Fruit fly (Drosophila melanogaster) whole organism, embryonic: ENCODE data around the gene cmet.

Experiments used
- Abd-B ChIP-seq: fragments of 200-800 bp; sonication (Bioruptor generic); optimal IDR thresholded peaks from 2 replicates; lab custom pipeline; 2018; ENCODE audit warnings: missing biosample characterization, mild to moderate bottlenecking, missing genetic modification characterization, moderate library complexity
- Bteb2 ChIP-seq: fragments of 200-800 bp; sonication (Bioruptor generic); optimal IDR thresholded peaks from 2 replicates; lab custom pipeline; 2016; ENCODE audit warnings: missing biosample characterization, missing genetic modification characterization
- C15 ChIP-seq: fragments of 200-800 bp; sonication (Bioruptor generic); IDR thresholded peaks from 3 replicates; pipeline ENCODE4 v1.3.6; 2022; ENCODE audit warnings: missing biosample characterization, missing genetic modification characterization
- CG10366 ChIP-seq: fragments of 200-800 bp; sonication (Bioruptor generic); IDR thresholded peaks from 2 replicates; pipeline ENCODE4 v1.3.6; 2022; ENCODE audit warnings: missing biosample characterization, missing genetic modification characterization
- CG10431 ChIP-seq: fragments of 200-800 bp; sonication (Bioruptor generic); optimal IDR thresholded peaks from 3 replicates; lab custom pipeline; 2018; ENCODE audit warnings: missing biosample characterization, mild to moderate bottlenecking, missing genetic modification characterization
- CG10959 ChIP-seq: fragments of 200-800 bp; sonication (Bioruptor generic); IDR thresholded peaks from 2 replicates; pipeline ENCODE4 v1.3.6; 2022; ENCODE audit warnings: missing biosample characterization, missing genetic modification characterization
- CG12769 ChIP-seq: fragments of 200-800 bp; sonication (Bioruptor generic); optimal IDR thresholded peaks from 2 replicates; lab custom pipeline; 2019; ENCODE audit warnings: missing biosample characterization, mild to moderate bottlenecking, missing genetic modification characterization, moderate library complexity
- CG12942 ChIP-seq: fragments of 200-800 bp; sonication (Bioruptor generic); optimal IDR thresholded peaks from 3 replicates; lab custom pipeline; 2016; ENCODE audit warnings: missing biosample characterization, missing genetic modification characterization
- CG13624 ChIP-seq: fragments of 200-800 bp; sonication (Bioruptor generic); optimal IDR thresholded peaks from 2 replicates; lab custom pipeline; 2016; ENCODE audit warnings: missing biosample characterization, missing genetic modification characterization
- CG14710 ChIP-seq: fragments of 200-800 bp; sonication (Bioruptor generic); optimal IDR thresholded peaks from 3 replicates; lab custom pipeline; 2019; ENCODE audit warnings: missing biosample characterization, mild to moderate bottlenecking, missing genetic modification characterization, moderate library complexity
- CG17912 ChIP-seq: fragments of 200-800 bp; sonication (Bioruptor generic); optimal IDR thresholded peaks from 2 replicates; lab custom pipeline; 2018; ENCODE audit warnings: missing biosample characterization, mild to moderate bottlenecking, missing genetic modification characterization
- CG2875 ChIP-seq: fragments of 200-800 bp; sonication (Bioruptor generic); optimal IDR thresholded peaks from 2 replicates; lab custom pipeline; 2017; ENCODE audit warnings: missing biosample characterization, mild to moderate bottlenecking, missing genetic modification characterization, missing genetic modification reagents
- CG34422 ChIP-seq: fragments of 200-800 bp; sonication (Bioruptor generic); IDR thresholded peaks from 3 replicates; pipeline ENCODE4 v1.3.6; 2022; ENCODE audit warnings: missing biosample characterization, missing genetic modification characterization
- CG4328 ChIP-seq: fragments of 200-800 bp; sonication (Bioruptor generic); optimal IDR thresholded peaks from 3 replicates; lab custom pipeline; 2017; ENCODE audit warnings: missing biosample characterization, missing genetic modification reagents, missing genetic modification characterization
- CG4360 ChIP-seq: fragments of 200-800 bp; sonication (Bioruptor generic); IDR thresholded peaks from 2 replicates; pipeline ENCODE4 v1.3.6; 2022; ENCODE audit warnings: missing biosample characterization, missing genetic modification characterization
- CG6791 ChIP-seq: fragments of 200-800 bp; sonication (Bioruptor generic); IDR thresholded peaks from 3 replicates; pipeline ENCODE4 v1.3.6; 2022; ENCODE audit warnings: missing biosample characterization, missing genetic modification characterization; ENCODE audit not compliant: partially characterized antibody
- CG8924 ChIP-seq: fragments of 200-800 bp; optimal IDR thresholded peaks from 3 replicates; lab custom pipeline; 2019; ENCODE audit warnings: missing biosample characterization, mild to moderate bottlenecking, missing genetic modification characterization, moderate library complexity
- CG8944 ChIP-seq: fragments of 200-800 bp; sonication (Bioruptor generic); optimal IDR thresholded peaks from 3 replicates; lab custom pipeline; 2016; ENCODE audit warnings: missing biosample characterization, missing genetic modification characterization
- CG9727 ChIP-seq: fragments of 200-800 bp; sonication (Bioruptor generic); optimal IDR thresholded peaks from 3 replicates; lab custom pipeline; 2017; ENCODE audit warnings: missing biosample characterization, mild to moderate bottlenecking, missing genetic modification characterization
- D ChIP-seq, 2 experiments: fragments of 200-800 bp in 1 of 2; fragments of >200 bp in 1 of 2; sonication (Bioruptor generic) in 1 of 2; optimal IDR thresholded peaks; 2 replicates in 1 of 2; 3 replicates in 1 of 2; lab custom pipeline; 2017; ENCODE audit warnings: mild to moderate bottlenecking in 1 of 2, missing biosample characterization in 1 of 2, missing genetic modification characterization in 1 of 2, missing genetic modification reagents in 1 of 2
- Dref ChIP-seq: fragments of 200-800 bp; sonication (Bioruptor generic); IDR thresholded peaks from 2 replicates; pipeline ENCODE4 v1.3.6; 2022; ENCODE audit warnings: missing biosample characterization, missing genetic modification characterization
- Hsf ChIP-seq: fragments of 200-800 bp; sonication (Bioruptor generic); optimal IDR thresholded peaks from 3 replicates; lab custom pipeline; 2016; ENCODE audit warnings: missing biosample characterization, missing genetic modification characterization
- Mrtf ChIP-seq: fragments of 200-800 bp; sonication (Bioruptor generic); IDR thresholded peaks from 3 replicates; pipeline ENCODE4 v1.3.6; 2022; ENCODE audit warnings: missing biosample characterization, missing genetic modification characterization
- Nf-YC ChIP-seq: fragments of 200-800 bp; optimal IDR thresholded peaks from 3 replicates; lab custom pipeline; 2019; ENCODE audit warnings: missing biosample characterization, mild to moderate bottlenecking, missing genetic modification characterization, moderate library complexity
- Pdp1 ChIP-seq, 2 experiments: fragments of 200-800 bp; sonication (Bioruptor generic); optimal IDR thresholded peaks; 3 replicates each; lab custom pipeline; 2016; ENCODE audit warnings: missing biosample characterization in 2 of 2, missing genetic modification characterization in 2 of 2, mild to moderate bottlenecking in 1 of 2, moderate library complexity in 1 of 2
- Tbp ChIP-seq: fragments of >200 bp; optimal IDR thresholded peaks from 2 replicates; lab custom pipeline; 2018; ENCODE audit warnings: missing biosample characterization, missing genetic modification characterization
- Trl ChIP-seq, 3 experiments: fragments of >200 bp in 2 of 3; fragments of 200-800 bp in 1 of 3; sonication (Bioruptor generic) in 1 of 3; optimal IDR thresholded peaks; 2 replicates in 1 of 3; 3 replicates in 2 of 3; lab custom pipeline; 2016 to 2017; ENCODE audit warnings: missing biosample characterization in 1 of 3, missing genetic modification characterization in 1 of 3
- Vsx1 ChIP-seq: fragments of 200-800 bp; sonication (Bioruptor generic); optimal IDR thresholded peaks from 2 replicates; lab custom pipeline; 2017; ENCODE audit warnings: missing biosample characterization, mild to moderate bottlenecking, missing genetic modification characterization, missing genetic modification reagents
- ac ChIP-seq: fragments of 200-800 bp; sonication (Bioruptor generic); optimal IDR thresholded peaks from 3 replicates; lab custom pipeline; 2017; ENCODE audit warnings: missing biosample characterization, mild to moderate bottlenecking, missing genetic modification characterization
- chm ChIP-seq: fragments of 200-800 bp; sonication (Bioruptor generic); IDR thresholded peaks from 2 replicates; pipeline ENCODE4 v1.3.6; 2022; ENCODE audit warnings: missing biosample characterization, missing genetic modification characterization
- dpn ChIP-seq, 2 experiments: fragments of 200-800 bp; sonication (Bioruptor generic); optimal IDR thresholded peaks; 3 replicates each; lab custom pipeline; 2016; ENCODE audit warnings: missing biosample characterization in 2 of 2, missing genetic modification characterization in 2 of 2
- emc ChIP-seq: fragments of 200-800 bp; sonication (Bioruptor generic); optimal IDR thresholded peaks from 2 replicates; lab custom pipeline; 2016; ENCODE audit warnings: missing biosample characterization, missing genetic modification characterization
- eve ChIP-seq, 2 experiments: fragments of >200 bp; optimal IDR thresholded peaks; 2 replicates each; lab custom pipeline; 2017; ENCODE audit warnings: missing biosample characterization in 2 of 2, missing genetic modification characterization in 2 of 2
- exex ChIP-seq: fragments of 200-800 bp; sonication (Bioruptor generic); optimal IDR thresholded peaks from 4 replicates; lab custom pipeline; 2018; ENCODE audit warnings: missing biosample characterization, mild to moderate bottlenecking, missing genetic modification characterization, moderate library complexity
- gcm ChIP-seq: fragments of 200-800 bp; sonication (Bioruptor generic); optimal IDR thresholded peaks from 2 replicates; lab custom pipeline; 2019; ENCODE audit warnings: missing biosample characterization, mild to moderate bottlenecking, missing genetic modification characterization, moderate library complexity
- grau ChIP-seq: fragments of 200-800 bp; optimal IDR thresholded peaks from 3 replicates; lab custom pipeline; 2019; ENCODE audit warnings: missing biosample characterization, mild to moderate bottlenecking, missing genetic modification characterization, moderate library complexity
- grn ChIP-seq: fragments of 200-800 bp; sonication (Bioruptor generic); optimal IDR thresholded peaks from 3 replicates; lab custom pipeline; 2017; ENCODE audit warnings: missing biosample characterization, missing genetic modification characterization
- ham ChIP-seq: fragments of 200-800 bp; sonication (Bioruptor generic); IDR thresholded peaks from 2 replicates; pipeline ENCODE4 v1.3.6; 2022; ENCODE audit warnings: missing biosample characterization, missing genetic modification characterization
- jing ChIP-seq: fragments of 200-800 bp; sonication (Bioruptor generic); optimal IDR thresholded peaks from 2 replicates; lab custom pipeline; 2018; ENCODE audit warnings: missing biosample characterization, mild to moderate bottlenecking, missing genetic modification characterization
- luna ChIP-seq: fragments of 200-800 bp; sonication (Bioruptor generic); optimal IDR thresholded peaks from 2 replicates; lab custom pipeline; 2016; ENCODE audit warnings: missing biosample characterization, missing genetic modification characterization
- mirr ChIP-seq: fragments of 200-800 bp; sonication (Bioruptor generic); optimal IDR thresholded peaks from 3 replicates; lab custom pipeline; 2018; ENCODE audit warnings: missing biosample characterization, mild to moderate bottlenecking, missing genetic modification characterization
- nmo ChIP-seq: fragments of 200-800 bp; sonication (Bioruptor generic); optimal IDR thresholded peaks from 2 replicates; lab custom pipeline; 2018; ENCODE audit warnings: missing biosample characterization, mild to moderate bottlenecking, missing genetic modification characterization, moderate library complexity
- pita ChIP-seq: fragments of 200-800 bp; sonication (Bioruptor generic); optimal IDR thresholded peaks from 2 replicates; lab custom pipeline; 2017; ENCODE audit warnings: missing biosample characterization, mild to moderate bottlenecking, missing genetic modification characterization
- pum ChIP-seq: fragments of 200-800 bp; sonication (Bioruptor generic); optimal IDR thresholded peaks from 2 replicates; lab custom pipeline; 2016; ENCODE audit warnings: missing biosample characterization, missing genetic modification characterization
- row ChIP-seq: fragments of 200-800 bp; sonication (Bioruptor generic); IDR thresholded peaks from 3 replicates; pipeline ENCODE4 v1.3.6; 2022; ENCODE audit warnings: missing biosample characterization, missing genetic modification characterization
- shn ChIP-seq: fragments of 200-800 bp; sonication (Bioruptor generic); optimal IDR thresholded peaks from 3 replicates; lab custom pipeline; 2016; ENCODE audit warnings: missing biosample characterization, missing genetic modification characterization
- slbo ChIP-seq: fragments of 200-800 bp; sonication (Bioruptor generic); IDR thresholded peaks from 2 replicates; pipeline ENCODE4 v1.3.6; 2022; ENCODE audit warnings: missing biosample characterization, missing genetic modification characterization
- twi ChIP-seq: fragments of 200-800 bp; optimal IDR thresholded peaks from 2 replicates; lab custom pipeline; 2019; ENCODE audit warnings: missing biosample characterization, mild to moderate bottlenecking, missing genetic modification characterization, moderate library complexity
- unc-4 ChIP-seq: fragments of 200-800 bp; sonication (Bioruptor generic); IDR thresholded peaks from 2 replicates; pipeline ENCODE4 v1.3.6; 2022; ENCODE audit warnings: missing biosample characterization, missing genetic modification characterization; ENCODE audit not compliant: partially characterized antibody
- wor ChIP-seq: fragments of 200-800 bp; sonication (Bioruptor generic); IDR thresholded peaks from 2 replicates; pipeline ENCODE4 v1.3.6; 2022; ENCODE audit warnings: missing biosample characterization, missing genetic modification characterization
- zfh2 ChIP-seq: fragments of 200-800 bp; sonication (Bioruptor generic); optimal IDR thresholded peaks from 2 replicates; lab custom pipeline; 2016; ENCODE audit warnings: missing biosample characterization, missing genetic modification characterization

cmet gene

dm6 chr2L:11280090-11280489 lies 11.3 kb upstream of the cmet start, which contains the start of gene Ppt2 (continued):
- TF ChIP-seq Vsx1 (GFP tag; lab: Kevin White, UChicago) (peak; percentile 100), Hsf (GFP tag; lab: Kevin White, UChicago) (no peak), CG17912 (GFP tag; lab: Kevin White, UChicago) (no peak), grn (GFP tag; lab: Kevin White, UChicago) (no peak), CG12942 (GFP tag; lab: Kevin White, UChicago) (no peak), CG8924 (tag; lab: Kevin White, UChicago) (no peak), Pdp1 (GFP tag; optimal IDR thresholded peaks at IDR 0.05; lab: Kevin White, UChicago) (no peak), jing (no peak), CG13624 (GFP tag; lab: Kevin White, UChicago) (peak; percentile 44), Tbp (GFP tag; lab: Kevin White, UChicago) (no peak), CG2875 (GFP tag; lab: Kevin White, UChicago) (no peak), CG10431 (GFP tag; lab: Kevin White, UChicago) (no peak), wor (GFP tag; lab: Robert Waterston, UW) (no peak), unc-4 (GFP tag; lab: Robert Waterston, UW) (0 out of 2 replicates have a peak, but pooled peaks have one; percentile 13), CG4360 (GFP tag; lab: Robert Waterston, UW) (no peak; the same call in 1 of the 2 replicates), nmo (GFP tag; lab: Kevin White, UChicago) (peak; percentile 13), CG10959 (GFP tag; lab: Robert Waterston, UW) (no peak), row (GFP tag; lab: Robert Waterston, UW) (0 out of 3 replicates have a peak, but pooled peaks have one; percentile 24), Nf-YC (tag; lab: Kevin White, UChicago) (no peak), D (optimal IDR thresholded peaks at IDR 0.05; lab: Kevin White, UChicago) (peak; percentile 33), D (GFP tag; optimal IDR thresholded peaks at IDR 0.05; lab: Kevin White, UChicago) (no peak), pita (no peak), CG4328 (no peak), mirr (GFP tag; lab: Kevin White, UChicago) (no peak), zfh2 (no peak), luna (no peak), CG8944 (GFP tag; lab: Kevin White, UChicago) (no peak), dpn (GFP tag; optimal IDR thresholded peaks at IDR 0.05; lab: Kevin White, UChicago) (no peak), shn (GFP tag; lab: Kevin White, UChicago) (no peak), CG14710 (tag; lab: Kevin White, UChicago) (peak; percentile 30), CG6791 (GFP tag; lab: Robert Waterston, UW) (no peak), Abd-B (GFP tag; lab: Kevin White, UChicago) (peak; percentile 10), chm (GFP tag; lab: Robert Waterston, UW) (0 out of 2 replicates have a peak, but pooled peaks have one; percentile 7), twi (no peak), exex (no peak), C15 (GFP tag; lab: Robert Waterston, UW) (no peak), ham (no peak), CG9727 (GFP tag; lab: Kevin White, UChicago) (no peak), emc (GFP tag; lab: Kevin White, UChicago) (no peak), slbo (no peak), Trl (optimal IDR thresholded peaks at IDR 0.05; lab: Kevin White, UChicago) (no peak), Trl (GFP tag; optimal IDR thresholded peaks at IDR 0.05; lab: Kevin White, UChicago) (no peak), CG12769 (no peak), gcm (GFP tag; lab: Kevin White, UChicago) (no peak), eve (GFP tag; optimal IDR thresholded peaks at IDR 0.05; lab: Kevin White, UChicago) (no peak), CG10366 (GFP tag; lab: Robert Waterston, UW) (no peak), ac (GFP tag; lab: Kevin White, UChicago) (no peak), grau (no peak), pum (GFP tag; lab: Kevin White, UChicago) (no peak), CG34422 (GFP tag; lab: Robert Waterston, UW) (peak; percentile 62; the same call in 1 of the 3 replicates), Bteb2 (GFP tag; lab: Kevin White, UChicago) (no peak), Dref (GFP tag; lab: Robert Waterston, UW) (peak; percentile 50), Mrtf (no peak)
